Worm (Caenorhabditis elegans) whole organism, L2 larva: ENCODE measurements around the gene T25F10.1.

Experiments used
- R02D3.7 ChIP-seq: fragments of 150-350 bp; optimal IDR thresholded peaks from 2 replicates; lab custom pipeline; 2014; ENCODE audit warnings: missing biosample characterization, missing genetic modification characterization
- ama-1 ChIP-seq: fragments of 150-350 bp; optimal IDR thresholded peaks from 2 replicates; lab custom pipeline; 2018; ENCODE audit warnings: inconsistent platforms
- ceh-82 ChIP-seq: fragments of 150-350 bp; optimal IDR thresholded peaks from 2 replicates; lab custom pipeline; 2014; ENCODE audit warnings: missing biosample characterization, missing genetic modification characterization
- egl-27 ChIP-seq: sonication (generic microtip); optimal IDR thresholded peaks from 3 replicates; lab custom pipeline; 2017; ENCODE audit warnings: missing biosample characterization, missing genetic modification reagents, missing genetic modification characterization
- mab-5 ChIP-seq: fragments of 150-350 bp; optimal IDR thresholded peaks from 2 replicates; lab custom pipeline; 2014; ENCODE audit warnings: missing biosample characterization, missing genetic modification characterization
- nhr-11 ChIP-seq: fragments of 150-350 bp; optimal IDR thresholded peaks from 2 replicates; lab custom pipeline; 2014; ENCODE audit warnings: missing biosample characterization, missing genetic modification characterization
- nhr-21 ChIP-seq: fragments of 150-350 bp; optimal IDR thresholded peaks from 2 replicates; lab custom pipeline; 2014; ENCODE audit warnings: missing biosample characterization, missing genetic modification characterization
- nhr-25 ChIP-seq: fragments of 150-350 bp; sonication (generic microtip); optimal IDR thresholded peaks from 3 replicates; lab custom pipeline; 2014; ENCODE audit warnings: missing biosample characterization, missing genetic modification characterization
- skn-1 ChIP-seq: sonication (generic microtip); optimal IDR thresholded peaks from 2 replicates; lab custom pipeline; 2017; ENCODE audit warnings: missing biosample characterization, missing genetic modification characterization

ce11 chrV:6778457-6778856, 10.2 kb downstream of the T25F10.1 start:
- TF ChIP-seq nhr-11 (tag; lab: Kevin White, UChicago), result no peak
- TF ChIP-seq skn-1 (tag; lab: Kevin White, UChicago), result no peak
- TF ChIP-seq egl-27 (tag; lab: Kevin White, UChicago), result no peak
- TF ChIP-seq ceh-82 (tag; lab: Kevin White, UChicago), result no peak
- TF ChIP-seq R02D3.7 (tag; lab: Kevin White, UChicago), result no peak
- no peak for TF ChIP-seq mab-5
- TF ChIP-seq ama-1, result no peak
- no peak for TF ChIP-seq nhr-21 (tag; lab: Kevin White, UChicago)
- no peak for TF ChIP-seq nhr-25 (tag; lab: Kevin White, UChicago)
